Fruit fly (Drosophila melanogaster): ENCODE measurements around the gene CG1113.

CG1113 gene

DNA sequence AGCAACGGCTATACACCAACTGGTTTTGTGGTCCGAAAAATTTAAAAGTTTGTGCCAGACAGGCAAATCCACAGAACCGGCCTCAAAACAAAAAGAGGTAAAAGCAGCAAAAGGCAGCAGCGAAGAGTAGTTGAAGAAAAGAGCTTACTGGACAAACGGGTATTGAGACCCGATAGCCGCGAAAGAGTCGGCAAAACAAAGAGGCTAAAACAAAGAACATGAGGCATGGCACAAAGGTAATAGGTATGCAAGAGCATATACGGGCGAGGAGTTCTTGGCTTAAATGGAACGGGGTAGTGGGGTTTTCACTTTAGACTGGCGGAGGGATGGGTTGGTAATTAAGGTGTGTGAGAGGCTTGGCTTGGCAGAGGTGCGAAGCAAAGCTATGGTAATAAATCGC lies 28.1 kb downstream of the CG1113 start (continued):
- TF ChIP-seq al (GFP tag; IDR thresholded peaks at IDR 0.05), result 0 out of 2 replicates have a peak, but pooled peaks have one; percentile 13
- TF ChIP-seq CG11093 (GFP tag; IDR thresholded peaks at IDR 0.05), result 0 out of 3 replicates have a peak, but pooled peaks have one; percentile 15
- TF ChIP-seq corto (GFP tag; optimal IDR thresholded peaks at IDR 0.05), result no peak
- TF ChIP-seq Side (GFP tag; optimal IDR thresholded peaks at IDR 0.05), result no peak
- TF ChIP-seq Med (GFP tag), result peak; percentile 45
- peak; percentile 1 to 35 for TF ChIP-seq Trl (optimal IDR thresholded peaks at IDR 0.05)
- no peak for TF ChIP-seq Trl (GFP tag; optimal IDR thresholded peaks at IDR 0.05)
- peak; percentile 37 for TF ChIP-seq psq (GFP tag; optimal IDR thresholded peaks at IDR 0.05)
- peak; percentile 54 for TF ChIP-seq Rfx (GFP tag; IDR thresholded peaks at IDR 0.05)
- TF ChIP-seq D19B (GFP tag; optimal IDR thresholded peaks at IDR 0.05), result peak; percentile 74
- no peak for TF ChIP-seq aop (GFP tag; IDR thresholded peaks at IDR 0.05)
- TF ChIP-seq CG13894 (tag; optimal IDR thresholded peaks at IDR 0.05), result peak; percentile 40
- no peak for TF ChIP-seq NK7.1 (GFP tag; optimal IDR thresholded peaks at IDR 0.05)
- no peak for TF ChIP-seq CG18764 (GFP tag; optimal IDR thresholded peaks at IDR 0.05)
- TF ChIP-seq crol (GFP tag; IDR thresholded peaks at IDR 0.05), result peak; percentile 45; the same call in 1 of the 2 replicates
- no peak for TF ChIP-seq Doc3 (GFP tag; IDR thresholded peaks at IDR 0.05; ENCODE audit: partially characterized antibody)
- TF ChIP-seq CG30020 (tag; optimal IDR thresholded peaks at IDR 0.05), result no peak

DNA sequence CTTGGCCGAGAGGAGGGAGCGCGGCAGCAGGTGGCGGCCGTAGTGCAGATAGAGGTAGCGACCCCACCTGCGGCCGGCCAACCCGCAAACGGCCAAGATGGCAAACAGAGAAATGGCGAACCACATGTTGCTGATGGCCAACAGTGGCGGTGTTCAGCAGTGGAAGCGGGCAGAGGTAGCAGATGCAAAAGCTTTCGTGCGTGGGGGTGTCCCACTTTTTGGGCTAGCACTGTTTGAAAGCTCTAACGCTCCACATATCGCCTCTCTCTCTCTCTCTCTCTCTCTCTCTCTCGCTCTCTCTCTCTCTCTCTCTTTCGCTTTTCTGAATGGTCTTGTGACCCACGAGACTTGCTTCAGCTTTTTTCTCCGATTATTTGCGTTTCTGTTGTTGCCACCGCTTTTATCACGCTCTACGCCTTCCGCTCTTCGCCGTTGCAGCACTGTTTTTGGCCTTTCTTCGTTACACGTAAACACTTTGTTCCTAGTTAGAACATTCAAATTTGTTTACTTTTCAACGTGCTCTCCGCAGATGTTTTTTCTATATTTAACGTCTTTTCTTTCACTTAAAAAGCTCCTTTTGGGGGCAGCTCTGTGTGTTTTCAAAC lies 29.9 kb downstream of the CG1113 start:
- TF ChIP-seq bab2 (GFP tag; optimal IDR thresholded peaks at IDR 0.05) (no peak), Nf-YB (GFP tag; optimal IDR thresholded peaks at IDR 0.05) (no peak), lmd (GFP tag; IDR thresholded peaks at IDR 0.05) (peak; percentile 10; the same call in 1 of the 2 replicates), CG6854 (GFP tag; optimal IDR thresholded peaks at IDR 0.05) (no peak), GATAe (GFP tag; conservative IDR thresholded peaks at IDR 0.05) (no peak), repo (GFP tag; optimal IDR thresholded peaks at IDR 0.05) (no peak), CG4404 (GFP tag; IDR thresholded peaks at IDR 0.05) (no peak), CG14667 (GFP tag; IDR thresholded peaks at IDR 0.05) (no peak), emc (GFP tag; optimal IDR thresholded peaks at IDR 0.05) (no peak), CG4424 (GFP tag; optimal IDR thresholded peaks at IDR 0.05) (no peak), Trl (optimal IDR thresholded peaks at IDR 0.05) (peak; percentile 88 to 100), Trl (GFP tag; optimal IDR thresholded peaks at IDR 0.05) (peak; percentile 62), chinmo (GFP tag; IDR thresholded peaks at IDR 0.05; ENCODE audit: partially characterized antibody) (peak; percentile 93; the same call in 3 of the 4 replicates), PHDP (tag; optimal IDR thresholded peaks at IDR 0.05) (no peak), CG3407 (GFP tag; optimal IDR thresholded peaks at IDR 0.05) (no peak), Nf-YC (tag; optimal IDR thresholded peaks at IDR 0.05) (no peak), CG4730 (GFP tag; IDR thresholded peaks at IDR 0.05) (no peak), CG17186 (GFP tag; optimal IDR thresholded peaks at IDR 0.05) (no peak), CG4328 (GFP tag; optimal IDR thresholded peaks at IDR 0.05) (no peak), kah (GFP tag; optimal IDR thresholded peaks at IDR 0.05) (peak; percentile 73), Ravus (GFP tag; IDR thresholded peaks at IDR 0.05) (peak; percentile 59; the same call in 1 of the 2 replicates), BtbVII (GFP tag; optimal IDR thresholded peaks at IDR 0.05) (no peak), fd102C (GFP tag; optimal IDR thresholded peaks at IDR 0.05) (no peak), CG13424 (tag; optimal IDR thresholded peaks at IDR 0.05) (no peak), CG2875 (GFP tag; optimal IDR thresholded peaks at IDR 0.05) (no peak), C15 (GFP tag; IDR thresholded peaks at IDR 0.05) (no peak), hb (GFP tag; IDR thresholded peaks at IDR 0.05; ENCODE audit: partially characterized antibody) (no peak), hbn (GFP tag; IDR thresholded peaks at IDR 0.05; ENCODE audit: partially characterized antibody) (no peak; the same call in 1 of the 2 replicates), bigmax (GFP tag; optimal IDR thresholded peaks at IDR 0.05) (peak; percentile 0), CG7357 (GFP tag; IDR thresholded peaks at IDR 0.05) (no peak), CG31224 (GFP tag; IDR thresholded peaks at IDR 0.05) (peak; percentile 40; the same call in 1 of the 2 replicates), CG11085 (GFP tag; IDR thresholded peaks at IDR 0.05) (no peak), CG17802 (tag; optimal IDR thresholded peaks at IDR 0.05) (no peak), run (tag; optimal IDR thresholded peaks at IDR 0.05) (no peak), crc (GFP tag; optimal IDR thresholded peaks at IDR 0.05) (no peak)

Measured in whole organism, embryonic.